Fruit fly (Drosophila melanogaster) whole organism, wandering third instar larva: ENCODE results near the gene CG32706.

Experiments
- Abd-B ChIP-seq: fragments of >200 bp; optimal IDR thresholded peaks from 2 replicates; lab custom pipeline; 2017; ENCODE audit warnings: missing biosample characterization, missing genetic modification characterization
- CG32264 ChIP-seq: fragments of 200-800 bp; sonication (Bioruptor generic); optimal IDR thresholded peaks from 2 replicates; lab custom pipeline; 2016; ENCODE audit warnings: missing biosample characterization, missing genetic modification characterization
- CG9705 ChIP-seq: fragments of 200-800 bp; sonication (Bioruptor generic); optimal IDR thresholded peaks from 2 replicates; lab custom pipeline; 2018; ENCODE audit warnings: missing biosample characterization, mild to moderate bottlenecking, missing genetic modification characterization
- CrebA ChIP-seq: fragments of 200-800 bp; sonication (Bioruptor generic); optimal IDR thresholded peaks from 2 replicates; lab custom pipeline; 2016; ENCODE audit warnings: missing biosample characterization, mild to moderate bottlenecking, missing genetic modification characterization, borderline replicate concordance
- Dfd ChIP-seq: fragments of >200 bp; optimal IDR thresholded peaks from 2 replicates; lab custom pipeline; 2017; ENCODE audit warnings: missing biosample characterization, missing genetic modification characterization
- Dif ChIP-seq: fragments of 200-275, 200-300 bp; sonication (Bioruptor generic); optimal IDR thresholded peaks from 2 replicates; lab custom pipeline; 2018; ENCODE audit warnings: missing biosample characterization, missing genetic modification characterization; ENCODE audit not compliant: partially characterized antibody
- GATAd ChIP-seq: sonication (Bioruptor generic); optimal IDR thresholded peaks from 2 replicates; lab custom pipeline; 2016; ENCODE audit warnings: missing biosample characterization, missing genetic modification characterization
- HLH106 ChIP-seq: fragments of 200-800 bp; optimal IDR thresholded peaks from 3 replicates; lab custom pipeline; 2019; ENCODE audit warnings: missing biosample characterization, mild to moderate bottlenecking, missing genetic modification characterization, moderate library complexity
- Hnf4 ChIP-seq: fragments of 200-800 bp; sonication (Bioruptor generic); optimal IDR thresholded peaks from 2 replicates; lab custom pipeline; 2016; ENCODE audit warnings: missing biosample characterization, mild to moderate bottlenecking, missing genetic modification characterization
- Hr78 ChIP-seq: fragments of >200 bp; optimal IDR thresholded peaks from 2 replicates; lab custom pipeline; 2017; ENCODE audit warnings: missing biosample characterization, missing genetic modification characterization
- Hr83 ChIP-seq: fragments of 200-300 bp; sonication (Bioruptor generic); optimal IDR thresholded peaks from 2 replicates; lab custom pipeline; 2016; ENCODE audit warnings: missing biosample characterization, mild to moderate bottlenecking, missing genetic modification characterization, moderate library complexity; ENCODE audit not compliant: poor library complexity, severe bottlenecking
- Mio ChIP-seq: sonication (Bioruptor generic); optimal IDR thresholded peaks from 2 replicates; lab custom pipeline; 2016; ENCODE audit warnings: missing biosample characterization, missing genetic modification characterization
- Myc ChIP-seq: fragments of >200 bp; optimal IDR thresholded peaks from 2 replicates; lab custom pipeline; 2017
- N ChIP-seq: fragments of >200 bp; optimal IDR thresholded peaks from 2 replicates; lab custom pipeline; 2018; ENCODE audit warnings: missing biosample characterization, missing external identifiers, missing genetic modification characterization
- OdsH ChIP-seq: fragments of 200-800 bp; sonication (Bioruptor generic); optimal IDR thresholded peaks from 2 replicates; lab custom pipeline; 2016; ENCODE audit warnings: missing biosample characterization, mild to moderate bottlenecking, missing genetic modification characterization
- Rel ChIP-seq, 2 experiments: fragments of 200-800 bp; sonication (Bioruptor generic) in 1 of 2; optimal IDR thresholded peaks; 2 replicates in 1 of 2; 3 replicates in 1 of 2; lab custom pipeline; 2016 to 2019; ENCODE audit warnings: mild to moderate bottlenecking in 2 of 2, missing biosample characterization in 2 of 2, missing genetic modification characterization in 2 of 2, moderate library complexity in 1 of 2
- Sp1 ChIP-seq: fragments of 200-800 bp; sonication (Bioruptor generic); optimal IDR thresholded peaks from 3 replicates; lab custom pipeline; 2019; ENCODE audit warnings: missing biosample characterization, mild to moderate bottlenecking, missing genetic modification characterization, moderate library complexity
- br ChIP-seq: fragments of 200-800 bp; sonication (Bioruptor generic); optimal IDR thresholded peaks from 2 replicates; lab custom pipeline; 2016; ENCODE audit warnings: missing biosample characterization, missing genetic modification characterization
- brk ChIP-seq: fragments of 200-800 bp; sonication (Bioruptor generic); optimal IDR thresholded peaks from 2 replicates; lab custom pipeline; 2016; ENCODE audit warnings: missing biosample characterization, mild to moderate bottlenecking, missing genetic modification characterization
- dl ChIP-seq, 2 experiments: fragments of 175-275, 200-275 bp in 1 of 2; fragments of 200-275 bp in 1 of 2; sonication (Bioruptor generic); optimal IDR thresholded peaks; lab custom pipeline; 2018; ENCODE audit warnings: mild to moderate bottlenecking in 2 of 2, missing biosample characterization in 2 of 2, missing genetic modification characterization in 2 of 2, moderate library complexity in 2 of 2; ENCODE audit not compliant: partially characterized antibody in 2 of 2, insufficient read depth in 1 of 2
- dmrt93B ChIP-seq: fragments of 200-800 bp; sonication (Bioruptor generic); optimal IDR thresholded peaks from 2 replicates; lab custom pipeline; 2018; ENCODE audit warnings: missing biosample characterization, mild to moderate bottlenecking, missing genetic modification characterization
- dsf ChIP-seq: sonication (Bioruptor generic); optimal IDR thresholded peaks from 2 replicates; lab custom pipeline; 2016; ENCODE audit warnings: missing biosample characterization, missing genetic modification characterization, borderline replicate concordance
- ey ChIP-seq: fragments of 200-800 bp; sonication (Bioruptor generic); optimal IDR thresholded peaks from 2 replicates; lab custom pipeline; 2016; ENCODE audit warnings: missing biosample characterization, missing genetic modification characterization
- foxo ChIP-seq, 2 experiments: fragments of 200-800 bp; sonication (Bioruptor generic); optimal IDR thresholded peaks; 2 replicates in 1 of 2; 3 replicates in 1 of 2; lab custom pipeline; 2016 to 2017; ENCODE audit warnings: missing biosample characterization in 2 of 2, missing genetic modification characterization in 2 of 2
- fru ChIP-seq: fragments of 200-800 bp; sonication (Bioruptor generic); optimal IDR thresholded peaks from 3 replicates; lab custom pipeline; 2016; ENCODE audit warnings: missing biosample characterization, mild to moderate bottlenecking, missing genetic modification characterization
- h ChIP-seq: fragments of 200-800 bp; sonication (Bioruptor generic); optimal IDR thresholded peaks from 3 replicates; lab custom pipeline; 2016; ENCODE audit warnings: missing biosample characterization, mild to moderate bottlenecking, missing genetic modification characterization
- pan ChIP-seq: fragments of >200 bp; optimal IDR thresholded peaks from 2 replicates; lab custom pipeline; 2017
- psq ChIP-seq: fragments of 200-800 bp; sonication (Bioruptor generic); optimal IDR thresholded peaks from 3 replicates; lab custom pipeline; 2017; ENCODE audit warnings: missing biosample characterization, mild to moderate bottlenecking, missing genetic modification characterization, moderate library complexity
- rgr ChIP-seq: fragments of 200-800 bp; sonication (Bioruptor generic); optimal IDR thresholded peaks from 3 replicates; lab custom pipeline; 2016; ENCODE audit warnings: missing biosample characterization, mild to moderate bottlenecking, missing genetic modification characterization
- sage ChIP-seq: fragments of 200-800 bp; sonication (Bioruptor generic); optimal IDR thresholded peaks from 2 replicates; lab custom pipeline; 2016; ENCODE audit warnings: missing biosample characterization, mild to moderate bottlenecking, missing genetic modification characterization
- sv ChIP-seq: fragments of 200-800 bp; sonication (Bioruptor generic); optimal IDR thresholded peaks from 3 replicates; lab custom pipeline; 2016; ENCODE audit warnings: missing biosample characterization, missing genetic modification characterization
- tai ChIP-seq: sonication (Bioruptor generic); optimal IDR thresholded peaks from 2 replicates; lab custom pipeline; 2016; ENCODE audit warnings: missing biosample characterization, missing genetic modification characterization
- usp ChIP-seq: fragments of >200 bp; optimal IDR thresholded peaks from 2 replicates; lab custom pipeline; 2017; ENCODE audit warnings: missing biosample characterization, missing genetic modification characterization
- woc ChIP-seq: sonication (Bioruptor generic); optimal IDR thresholded peaks from 2 replicates; lab custom pipeline; 2016; ENCODE audit warnings: missing biosample characterization, mild to moderate bottlenecking, missing genetic modification characterization

CG32706 gene

DNA sequence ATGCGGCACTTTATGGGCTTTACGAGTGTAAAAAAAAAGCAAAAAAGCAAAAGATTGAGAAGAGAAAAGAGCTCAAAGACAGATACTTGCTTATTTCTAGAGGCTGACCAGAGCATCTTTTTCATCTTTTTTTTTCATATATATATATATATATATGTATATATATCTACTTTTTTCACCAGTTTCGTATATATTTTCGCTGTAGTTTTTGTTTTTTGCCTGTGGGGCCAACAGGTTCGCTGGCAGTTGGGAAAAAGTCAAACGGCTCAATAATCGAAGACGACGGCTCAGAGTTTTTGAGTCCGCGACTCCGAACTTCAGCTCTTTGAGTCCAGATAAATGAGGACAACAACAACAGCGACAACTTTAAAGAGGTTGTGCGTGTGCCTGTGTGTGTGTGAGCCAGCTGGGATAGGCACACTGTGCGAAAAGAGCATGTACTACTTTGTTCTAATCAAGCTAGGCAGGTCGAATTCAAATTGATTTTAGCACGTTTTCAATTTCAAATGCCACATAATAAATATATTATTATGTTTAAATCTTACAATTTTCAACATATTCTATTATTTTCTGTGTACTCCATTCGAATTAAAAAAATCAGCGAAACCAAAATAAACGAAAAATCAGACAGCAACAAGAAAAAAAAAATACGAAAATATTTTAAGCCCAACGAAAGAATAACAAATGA lies 20.0 kb upstream of the CG32706 start:
- TF ChIP-seq pan (lab: Kevin White, UChicago): no peak
- TF ChIP-seq CG32264 (GFP tag; lab: Kevin White, UChicago): no peak
- no peak for TF ChIP-seq CrebA (GFP tag; lab: Kevin White, UChicago)
- peak; percentile 72 for TF ChIP-seq psq (GFP tag; lab: Kevin White, UChicago)
- peak; percentile 64 for TF ChIP-seq ey (GFP tag; lab: Kevin White, UChicago)
- no peak for TF ChIP-seq dsf (GFP tag; lab: Kevin White, UChicago)
- TF ChIP-seq OdsH (GFP tag; lab: Kevin White, UChicago): peak; percentile 75
- no peak for TF ChIP-seq Hr83 (GFP tag; lab: Kevin White, UChicago)
- peak; percentile 45 for TF ChIP-seq woc
- peak; percentile 78 for TF ChIP-seq rgr (GFP tag; lab: Kevin White, UChicago)
- TF ChIP-seq br (GFP tag; lab: Kevin White, UChicago): peak; percentile 33
- no peak for TF ChIP-seq N (GFP tag; lab: Kevin White, UChicago)
- TF ChIP-seq CG9705 (GFP tag; lab: Kevin White, UChicago): peak; percentile 4
- TF ChIP-seq Hnf4 (GFP tag; lab: Kevin White, UChicago): peak; percentile 56
- no peak for TF ChIP-seq tai
- TF ChIP-seq HLH106: peak; percentile 80
- peak; percentile 64 for TF ChIP-seq dmrt93B (GFP tag; lab: Kevin White, UChicago)
- TF ChIP-seq Myc (lab: Kevin White, UChicago): no peak
- TF ChIP-seq Mio: no peak
- TF ChIP-seq sv (GFP tag; lab: Kevin White, UChicago): no peak
- peak; percentile 82 for TF ChIP-seq Sp1
- TF ChIP-seq Hr78 (GFP tag; lab: Kevin White, UChicago): no peak
- TF ChIP-seq fru: peak; percentile 75
- TF ChIP-seq foxo (GFP tag; optimal IDR thresholded peaks at IDR 0.05; lab: Kevin White, UChicago): peak in 1 of 2 experiments; percentile 87
- no peak for TF ChIP-seq GATAd (GFP tag; lab: Kevin White, UChicago)
- peak; percentile 19 for TF ChIP-seq Rel (GFP tag; optimal IDR thresholded peaks at IDR 0.05; lab: Kevin White, UChicago)
- TF ChIP-seq Rel (tag; optimal IDR thresholded peaks at IDR 0.05; lab: Kevin White, UChicago): peak; percentile 34
- peak; percentile 74 for TF ChIP-seq sage (GFP tag; lab: Kevin White, UChicago)
- TF ChIP-seq Abd-B (GFP tag; lab: Kevin White, UChicago): no peak
- TF ChIP-seq usp (GFP tag; lab: Kevin White, UChicago): no peak
- TF ChIP-seq dl (GFP tag; optimal IDR thresholded peaks at IDR 0.05; lab: Kevin White, UChicago; ENCODE audit: insufficient read depth in 1 of 2, partially characterized antibody in 2 of 2): no peak
- peak; percentile 45 for TF ChIP-seq brk (GFP tag; lab: Kevin White, UChicago)
- no peak for TF ChIP-seq Dfd (GFP tag; lab: Kevin White, UChicago)
- TF ChIP-seq h (GFP tag; lab: Kevin White, UChicago): peak; percentile 85

DNA sequence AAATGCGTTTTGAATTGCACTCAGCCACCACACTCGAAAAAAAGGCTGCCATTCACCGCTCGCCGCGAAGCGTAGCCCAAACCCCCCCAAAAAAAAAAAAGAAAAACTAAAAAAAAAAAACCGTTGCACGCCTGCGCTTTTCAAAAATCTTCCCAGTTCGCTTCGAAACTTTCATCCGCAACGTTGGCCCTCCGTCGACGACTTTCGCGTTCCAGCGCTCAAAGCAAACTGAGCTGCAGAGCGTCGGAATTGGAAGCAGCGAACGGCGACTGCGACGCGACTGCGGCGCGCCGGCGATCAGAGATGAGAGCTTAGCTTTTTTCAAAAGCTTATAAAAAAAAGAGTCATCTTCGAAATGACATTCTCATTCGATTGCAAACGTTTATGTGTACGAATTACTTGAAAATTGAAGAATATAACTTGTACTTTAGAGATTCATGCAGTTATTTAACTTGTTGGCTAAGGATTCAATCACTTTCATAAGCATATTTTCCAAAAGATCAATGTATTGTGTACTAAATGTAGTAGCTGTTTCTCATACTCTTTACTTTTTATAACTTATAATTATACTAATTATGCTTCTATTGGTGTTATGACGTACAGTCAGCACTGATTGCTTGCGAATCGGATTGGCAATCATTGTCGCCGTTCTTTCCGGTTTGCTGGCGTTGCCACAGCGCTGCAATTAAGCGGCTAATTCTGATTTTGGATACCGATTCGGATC lies 19.0 kb upstream of the CG32706 start, which contains the start of gene CG15365:
Gene CG15365 (minus strand): TSS at position 230 of the 724 bp plus-strand sequence.
- TF ChIP-seq Myc (lab: Kevin White, UChicago) (peak; percentile 88), br (GFP tag; lab: Kevin White, UChicago) (no peak), Sp1 (peak; percentile 49), Dif (GFP tag; lab: Kevin White, UChicago) (no peak), dmrt93B (GFP tag; lab: Kevin White, UChicago) (peak; percentile 39), h (GFP tag; lab: Kevin White, UChicago) (peak; percentile 44), woc (peak; percentile 48), foxo (GFP tag; optimal IDR thresholded peaks at IDR 0.05; lab: Kevin White, UChicago) (peak in 1 of 2 experiments; percentile 43), fru (peak; percentile 19), HLH106 (peak; percentile 60), rgr (GFP tag; lab: Kevin White, UChicago) (peak; percentile 48), Abd-B (GFP tag; lab: Kevin White, UChicago) (no peak)
